Worm (Caenorhabditis elegans): ENCODE results near the gene F43G6.4.

The F43G6.4 gene

ce11 chrII:11777893-11778480, 12.6 kb upstream of the F43G6.4 start, which contains the start of the genes patr-1 and dna-2 (continued):
- TF ChIP-seq dpl-1 (GFP tag; optimal IDR thresholded peaks at IDR 0.05): peak; percentile 86 to 91 (median 90)
- TF ChIP-seq nhr-76 (tag; optimal IDR thresholded peaks at IDR 0.05): no peak
- TF ChIP-seq lin-35 (GFP tag; optimal IDR thresholded peaks at IDR 0.05): peak; percentile 86 to 96
- peak; percentile 42 for TF ChIP-seq nhr-20 (tag; optimal IDR thresholded peaks at IDR 0.05)
- no peak for TF ChIP-seq pqm-1 (tag; optimal IDR thresholded peaks at IDR 0.05)
- peak in 1 of 2 experiments; percentile 71 for TF ChIP-seq mdl-1 (tag; optimal IDR thresholded peaks at IDR 0.05)
- TF ChIP-seq unc-30 (tag; optimal IDR thresholded peaks at IDR 0.05): no peak
- no peak for TF ChIP-seq sup-37 (GFP tag; optimal IDR thresholded peaks at IDR 0.05)
- peak; percentile 37 for TF ChIP-seq F16B12.6 (tag; optimal IDR thresholded peaks at IDR 0.05)
- TF ChIP-seq aly-2 (tag; optimal IDR thresholded peaks at IDR 0.05): no peak
- TF ChIP-seq efl-1 (optimal IDR thresholded peaks at IDR 0.05): peak; percentile 81 to 93
- peak; percentile 92 to 99 for TF ChIP-seq efl-1 (GFP tag; optimal IDR thresholded peaks at IDR 0.05 in 1 of 2)
- no peak for TF ChIP-seq fkh-4 (tag; optimal IDR thresholded peaks at IDR 0.05; ENCODE audit: borderline replicate concordance)
- peak in 1 of 6 experiments; percentile 18 for TF ChIP-seq elt-3 (tag; optimal IDR thresholded peaks at IDR 0.05)

DNA sequence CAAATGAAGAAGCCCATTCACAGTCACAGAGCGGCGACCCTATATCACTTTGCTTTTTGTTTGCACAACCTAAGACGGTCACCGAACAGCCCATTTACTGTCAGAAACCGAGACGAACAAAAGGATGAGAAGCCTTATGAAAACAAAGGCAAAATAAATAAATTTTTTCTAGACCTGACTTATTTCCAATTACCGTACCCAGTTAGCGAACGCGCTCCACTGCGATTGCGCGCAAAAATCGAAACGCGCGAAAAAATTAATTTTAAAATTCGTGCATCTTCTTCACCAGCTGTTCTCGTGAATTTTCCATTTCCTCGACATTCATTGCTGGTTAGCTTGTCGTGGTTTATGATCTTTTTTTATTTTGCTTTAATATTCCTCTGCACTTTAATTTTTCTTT, 8.1 kb upstream of the F43G6.4 start, which contains the start of gene F43G6.16:
Gene F43G6.16, minus strand, starts transcription at position 141 of the 400 bp plus-strand sequence.
- TF ChIP-seq nhr-20 (tag; optimal IDR thresholded peaks at IDR 0.05) (no peak), lin-35 (GFP tag; optimal IDR thresholded peaks at IDR 0.05) (peak; percentile 7 to 78), nhr-11 (tag; optimal IDR thresholded peaks at IDR 0.05) (no peak), ceh-90 (tag; optimal IDR thresholded peaks at IDR 0.05) (no peak), efl-1 (optimal IDR thresholded peaks at IDR 0.05) (peak; percentile 41 to 43), efl-1 (GFP tag; optimal IDR thresholded peaks at IDR 0.05 in 1 of 2) (peak; percentile 58 to 94), lsy-2 (tag; optimal IDR thresholded peaks at IDR 0.05) (peak; percentile 41 to 97), elt-2 (tag; optimal IDR thresholded peaks at IDR 0.05) (no peak), dpl-1 (GFP tag; optimal IDR thresholded peaks at IDR 0.05) (peak; percentile 30 to 72 (median 59)), nhr-47 (tag; optimal IDR thresholded peaks at IDR 0.05) (no peak)

- TF ChIP-seq ztf-11 (tag; optimal IDR thresholded peaks at IDR 0.05) (no peak), ceh-82 (tag; optimal IDR thresholded peaks at IDR 0.05) (no peak), nhr-77 (tag; optimal IDR thresholded peaks at IDR 0.05) (no peak), efl-1 (optimal IDR thresholded peaks at IDR 0.05) (no peak), efl-1 (GFP tag; optimal IDR thresholded peaks at IDR 0.05 in 1 of 2) (peak in 1 of 2 experiments; percentile 64), vab-15 (tag; optimal IDR thresholded peaks at IDR 0.05) (no peak)
Observed at ce11 chrII:11788025-11788424, 2.5 kb upstream of the F43G6.4 start.

- TF ChIP-seq pqm-1 (tag; optimal IDR thresholded peaks at IDR 0.05) (no peak), snu-23 (GFP tag; optimal IDR thresholded peaks at IDR 0.05) (no peak), fkh-4 (tag; optimal IDR thresholded peaks at IDR 0.05; ENCODE audit: borderline replicate concordance) (no peak), C04F5.9 (tag; optimal IDR thresholded peaks at IDR 0.05) (no peak), lin-39 (tag; optimal IDR thresholded peaks at IDR 0.05) (peak; percentile 3), lsy-2 (tag; optimal IDR thresholded peaks at IDR 0.05) (no peak), nhr-85 (tag) (peak; percentile 75), unc-86 (tag; optimal IDR thresholded peaks at IDR 0.05) (no peak), mep-1 (tag; optimal IDR thresholded peaks at IDR 0.05) (no peak)
Observed at ce11 chrII:11794392-11794791, 3.8 kb downstream of the F43G6.4 start.

DNA sequence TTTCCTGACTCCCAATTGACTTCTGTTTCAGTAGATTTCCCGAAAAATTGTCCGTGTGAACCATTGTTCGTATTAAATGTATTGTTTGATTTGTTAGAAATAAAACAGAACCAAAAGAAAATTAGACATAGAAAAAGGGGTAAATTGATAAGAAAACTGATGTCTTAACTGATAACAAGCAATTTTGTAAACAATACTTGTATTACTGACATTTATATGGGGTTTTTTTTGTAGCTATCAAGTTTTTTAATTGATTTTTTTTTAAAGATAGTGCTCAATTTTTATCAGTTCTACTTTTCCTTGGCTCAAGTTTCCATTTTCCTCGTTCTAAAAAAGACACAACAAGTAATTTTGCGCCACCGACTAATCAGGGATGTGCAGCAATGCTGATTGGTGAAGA, 6.6 kb downstream of the F43G6.4 start:
- TF ChIP-seq elt-2 (tag; optimal IDR thresholded peaks at IDR 0.05) (peak; percentile 78), sptf-1 (tag; optimal IDR thresholded peaks at IDR 0.05) (no peak), sox-4 (tag; optimal IDR thresholded peaks at IDR 0.05) (no peak), alr-1 (tag; optimal IDR thresholded peaks at IDR 0.05; ENCODE audit: borderline replicate concordance) (no peak)

Measured in whole organism, L1 larva.